Worm (Caenorhabditis elegans): ENCODE data around the gene ZK757.2.

ZK757.2 gene

ce11 chrIII:9907574-9907973 is 28.8 kb upstream of the ZK757.2 start:
- peak; percentile 25 for TF ChIP-seq pha-4 (tag; optimal IDR thresholded peaks at IDR 0.05)
- TF ChIP-seq nhr-43 (tag; optimal IDR thresholded peaks at IDR 0.05; ENCODE audit: poor library complexity, severe bottlenecking), result peak; percentile 28
- TF ChIP-seq nhr-23 (tag; optimal IDR thresholded peaks at IDR 0.05), result peak; percentile 49
- no peak for TF ChIP-seq ama-1 (optimal IDR thresholded peaks at IDR 0.05)

DNA sequence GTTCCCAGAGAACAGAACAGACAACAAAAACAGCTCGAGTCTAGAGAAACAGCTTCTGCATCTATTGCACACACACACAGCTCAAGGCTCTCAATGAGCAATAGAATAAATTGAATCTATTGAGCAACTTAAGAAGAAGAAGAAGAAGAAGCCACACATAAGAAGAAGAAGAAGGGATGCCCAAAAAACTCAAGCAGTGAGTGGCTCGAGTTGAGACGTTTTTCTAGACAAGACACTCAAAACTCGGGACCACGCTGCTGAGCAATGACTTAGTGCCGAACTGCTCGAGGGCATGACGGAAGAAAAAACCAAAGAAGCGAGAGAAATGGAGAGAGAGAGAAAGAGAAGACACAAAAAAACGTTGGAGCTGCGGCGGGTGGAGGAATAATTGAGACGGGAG is 26.6 kb upstream of the ZK757.2 start:
- TF ChIP-seq nhr-77 (tag; optimal IDR thresholded peaks at IDR 0.05) (no peak), lin-15B (tag; optimal IDR thresholded peaks at IDR 0.05) (peak; percentile 24), eor-1 (tag; optimal IDR thresholded peaks at IDR 0.05) (no peak), nfya-1 (tag; optimal IDR thresholded peaks at IDR 0.05; ENCODE audit: insufficient read depth) (peak; percentile 52), ama-1 (optimal IDR thresholded peaks at IDR 0.05) (peak; percentile 49), fkh-10 (GFP tag; optimal IDR thresholded peaks at IDR 0.05) (peak; percentile 75), hmg-11 (tag; optimal IDR thresholded peaks at IDR 0.05) (peak; percentile 35)

DNA sequence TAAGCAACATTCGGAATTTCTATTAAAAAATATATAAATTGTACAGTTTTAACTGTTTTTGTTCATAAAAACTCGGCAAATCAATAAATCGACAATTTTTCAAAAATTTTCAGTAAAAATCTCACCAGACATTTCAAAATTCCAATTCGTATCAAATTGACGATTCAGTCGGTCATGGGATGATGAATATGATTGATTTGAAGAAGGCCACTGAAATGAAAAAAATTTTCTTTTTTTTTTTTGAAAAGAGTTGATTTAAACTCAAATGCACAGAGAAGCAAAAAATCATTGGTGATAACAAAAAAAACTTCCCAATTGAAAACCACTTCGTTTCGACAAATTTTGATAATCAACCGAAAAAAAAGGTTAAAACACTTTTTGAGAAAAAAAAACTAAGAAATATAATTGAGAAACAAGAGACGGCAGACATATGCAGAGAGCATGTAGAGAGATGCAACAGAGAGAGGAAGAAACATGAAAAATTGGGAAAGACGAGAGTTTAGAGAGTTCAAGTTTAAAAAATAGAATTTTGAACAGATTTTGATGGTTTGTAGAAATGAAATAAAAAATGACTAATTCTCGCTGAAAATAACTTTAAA is 25.1 kb upstream of the ZK757.2 start:
- TF ChIP-seq nhr-67 (tag; optimal IDR thresholded peaks at IDR 0.05) (no peak), pqm-1 (tag; optimal IDR thresholded peaks at IDR 0.05) (peak; percentile 19), daf-12 (tag; optimal IDR thresholded peaks at IDR 0.05) (no peak), ama-1 (optimal IDR thresholded peaks at IDR 0.05) (no peak), tbx-2 (tag; optimal IDR thresholded peaks at IDR 0.05) (no peak), lin-39 (tag; optimal IDR thresholded peaks at IDR 0.05) (no peak), unc-39 (tag; optimal IDR thresholded peaks at IDR 0.05) (no peak), ZK546.5 (tag; optimal IDR thresholded peaks at IDR 0.05) (no peak), nhr-25 (tag; optimal IDR thresholded peaks at IDR 0.05) (no peak), ceh-28 (tag; optimal IDR thresholded peaks at IDR 0.05) (no peak), ceh-16 (tag; optimal IDR thresholded peaks at IDR 0.05) (no peak), ztf-11 (tag; optimal IDR thresholded peaks at IDR 0.05) (no peak), nhr-43 (tag; optimal IDR thresholded peaks at IDR 0.05; ENCODE audit: poor library complexity, severe bottlenecking) (no peak), pha-4 (tag; optimal IDR thresholded peaks at IDR 0.05) (peak; percentile 41), fkh-10 (GFP tag; optimal IDR thresholded peaks at IDR 0.05) (no peak), zag-1 (tag; optimal IDR thresholded peaks at IDR 0.05) (no peak), lsy-12 (tag; optimal IDR thresholded peaks at IDR 0.05) (no peak), nhr-11 (tag; optimal IDR thresholded peaks at IDR 0.05) (no peak), egl-27 (tag; optimal IDR thresholded peaks at IDR 0.05) (no peak), sea-2 (GFP tag; optimal IDR thresholded peaks at IDR 0.05) (no peak), ztf-4 (tag; optimal IDR thresholded peaks at IDR 0.05) (no peak), fkh-2 (tag; optimal IDR thresholded peaks at IDR 0.05) (no peak), elt-2 (tag; optimal IDR thresholded peaks at IDR 0.05) (peak; percentile 65), elt-1 (tag; optimal IDR thresholded peaks at IDR 0.05) (no peak), jun-1 (tag; optimal IDR thresholded peaks at IDR 0.05) (no peak), lin-15B (tag; optimal IDR thresholded peaks at IDR 0.05) (no peak), egl-5 (tag; optimal IDR thresholded peaks at IDR 0.05) (no peak)

- TF ChIP-seq mml-1 (tag; optimal IDR thresholded peaks at IDR 0.05) (no peak), nhr-237 (tag; optimal IDR thresholded peaks at IDR 0.05) (no peak)
Observed at ce11 chrIII:9899720-9900119, 21.0 kb upstream of the ZK757.2 start.

DNA sequence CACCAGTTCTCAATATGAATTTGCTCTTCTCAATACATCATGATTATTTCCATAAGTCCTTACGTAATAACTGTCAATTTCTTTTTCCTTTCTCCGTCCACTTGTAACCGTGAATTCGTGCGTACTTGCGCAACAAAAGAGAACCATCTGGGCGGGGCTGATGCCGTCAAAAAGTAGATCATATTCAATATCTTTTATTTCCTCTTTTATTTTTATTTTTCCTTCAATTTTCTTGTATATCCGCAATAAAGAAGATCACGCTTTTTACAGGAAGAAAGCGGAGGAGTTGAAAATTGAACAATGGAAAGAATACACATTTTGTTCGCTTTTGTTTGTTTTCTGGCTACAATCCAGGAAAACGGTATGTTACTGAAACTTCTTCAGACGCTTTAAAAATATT is 14.1 kb upstream of the ZK757.2 start, which contains the start of gene mam-7:
Gene mam-7, plus strand, starts transcription at position 301 of the 400 bp plus-strand sequence.
- TF ChIP-seq lin-15B (tag; optimal IDR thresholded peaks at IDR 0.05) (no peak), nhr-76 (tag; optimal IDR thresholded peaks at IDR 0.05) (no peak), fos-1 (tag; optimal IDR thresholded peaks at IDR 0.05) (no peak), nhr-25 (tag; optimal IDR thresholded peaks at IDR 0.05) (no peak), ceh-9 (tag; optimal IDR thresholded peaks at IDR 0.05) (no peak), ama-1 (optimal IDR thresholded peaks at IDR 0.05) (no peak), unc-39 (tag; optimal IDR thresholded peaks at IDR 0.05) (no peak)

Measured in whole organism, L3 larva.